Fruit fly (Drosophila melanogaster): Measurements from ENCODE around the gene Plzf.
A peak's percentile ranks its signal among the peaks of the same experiment; 100 is the strongest.

Plzf gene

dm6 chr2L:12066617-12067251 is 18.0 kb upstream of the Plzf start, which contains the start of gene firl:
Gene firl (minus strand): TSS chr2L:12066775.
- TF ChIP-seq fd96Ca (GFP tag; IDR thresholded peaks at IDR 0.05) (no peak), EcR (GFP tag; optimal IDR thresholded peaks at IDR 0.05) (peak; percentile 79)

- TF ChIP-seq CG14655 (GFP tag; optimal IDR thresholded peaks at IDR 0.05) (peak; percentile 99), Snoo (tag; optimal IDR thresholded peaks at IDR 0.05) (peak; percentile 83), CG34367 (tag; optimal IDR thresholded peaks at IDR 0.05) (peak; percentile 84), CG32121 (GFP tag; IDR thresholded peaks at IDR 0.05) (peak; percentile 96), rn (GFP tag; IDR thresholded peaks at IDR 0.05) (peak; percentile 88), CG17806 (tag; optimal IDR thresholded peaks at IDR 0.05) (peak; percentile 94), fd96Ca (GFP tag; IDR thresholded peaks at IDR 0.05) (peak; percentile 84), gl (tag; optimal IDR thresholded peaks at IDR 0.05) (peak; percentile 50), CG9948 (tag; optimal IDR thresholded peaks at IDR 0.05) (peak; percentile 95), CG15710 (tag; optimal IDR thresholded peaks at IDR 0.05) (peak; percentile 94), CG12605 (GFP tag; IDR thresholded peaks at IDR 0.05) (peak; percentile 94), CG8159 (tag; optimal IDR thresholded peaks at IDR 0.05) (peak; percentile 95), Pif1A (GFP tag; optimal IDR thresholded peaks at IDR 0.05) (peak; percentile 89), EcR (GFP tag; optimal IDR thresholded peaks at IDR 0.05) (no peak), CG13204 (GFP tag; optimal IDR thresholded peaks at IDR 0.05) (no peak), D1 (tag; optimal IDR thresholded peaks at IDR 0.05) (peak; percentile 93), Ets98B (GFP tag; IDR thresholded peaks at IDR 0.05) (peak; percentile 90), CG4496 (GFP tag; IDR thresholded peaks at IDR 0.05) (peak; percentile 93), Pif1B (GFP tag; optimal IDR thresholded peaks at IDR 0.05) (peak; percentile 91), CG10348 (GFP tag; IDR thresholded peaks at IDR 0.05) (peak; percentile 74), CG8301 (tag; optimal IDR thresholded peaks at IDR 0.05) (peak; percentile 97)
Measured at dm6 chr2L:12065683-12066386, 17.1 kb upstream of the Plzf start.

- TF ChIP-seq CG15710 (tag; optimal IDR thresholded peaks at IDR 0.05) (peak; percentile 15), Ets98B (GFP tag; IDR thresholded peaks at IDR 0.05) (peak; percentile 6; the same call in 1 of the 2 replicates), Pif1B (GFP tag; optimal IDR thresholded peaks at IDR 0.05) (no peak), gl (tag; optimal IDR thresholded peaks at IDR 0.05) (no peak), CG4496 (GFP tag; IDR thresholded peaks at IDR 0.05) (no peak), rn (GFP tag; IDR thresholded peaks at IDR 0.05) (no peak), CG34367 (tag; optimal IDR thresholded peaks at IDR 0.05) (no peak), CG8301 (tag; optimal IDR thresholded peaks at IDR 0.05) (peak; percentile 15), CG9948 (tag; optimal IDR thresholded peaks at IDR 0.05) (no peak), CG12605 (GFP tag; IDR thresholded peaks at IDR 0.05) (peak; percentile 53), CG32121 (GFP tag; IDR thresholded peaks at IDR 0.05) (no peak), CG8159 (tag; optimal IDR thresholded peaks at IDR 0.05) (peak; percentile 25), CG17806 (tag; optimal IDR thresholded peaks at IDR 0.05) (peak; percentile 7), CG13204 (GFP tag; optimal IDR thresholded peaks at IDR 0.05) (no peak), Pif1A (GFP tag; optimal IDR thresholded peaks at IDR 0.05) (no peak), EcR (GFP tag; optimal IDR thresholded peaks at IDR 0.05) (no peak)
Measured at dm6 chr2L:12063035-12063434, 14.3 kb upstream of the Plzf start, which contains the start of gene Rab3-GAP. Gene Rab3-GAP (minus strand): TSS chr2L:12063184.

- TF ChIP-seq CG15710 (tag; optimal IDR thresholded peaks at IDR 0.05) (no peak), Snoo (tag; optimal IDR thresholded peaks at IDR 0.05) (peak; percentile 6), Ets98B (GFP tag; IDR thresholded peaks at IDR 0.05) (peak; percentile 19; the same call in 1 of the 2 replicates), CG8301 (tag; optimal IDR thresholded peaks at IDR 0.05) (no peak), gl (tag; optimal IDR thresholded peaks at IDR 0.05) (no peak), CG17806 (tag; optimal IDR thresholded peaks at IDR 0.05) (no peak), CG12605 (GFP tag; IDR thresholded peaks at IDR 0.05) (peak; percentile 43; the same call in 1 of the 2 replicates)
Measured at dm6 chr2L:12055837-12056388, 7.2 kb upstream of the Plzf start, which contains the start of the genes JhI-21, RpL7-like and CG34164. Gene JhI-21 (minus strand): TSS chr2L:12056042. Gene RpL7-like (plus strand): TSS chr2L:12056326. Gene CG34164 (plus strand): TSS chr2L:12056348.

dm6 chr2L:12053365-12053764 is 4.6 kb upstream of the Plzf start:
- TF ChIP-seq Pif1A (GFP tag; optimal IDR thresholded peaks at IDR 0.05) (no peak), CG10348 (GFP tag; IDR thresholded peaks at IDR 0.05) (no peak), fd96Ca (GFP tag; IDR thresholded peaks at IDR 0.05) (no peak), CG12605 (GFP tag; IDR thresholded peaks at IDR 0.05) (peak; percentile 93)

- no peak for TF ChIP-seq CG15710 (tag; optimal IDR thresholded peaks at IDR 0.05)
- no peak for TF ChIP-seq CG8159 (tag; optimal IDR thresholded peaks at IDR 0.05)
- no peak for TF ChIP-seq CG17806 (tag; optimal IDR thresholded peaks at IDR 0.05)
- TF ChIP-seq CG10348 (GFP tag; IDR thresholded peaks at IDR 0.05), result no peak
- no peak for TF ChIP-seq CG8301 (tag; optimal IDR thresholded peaks at IDR 0.05)
- no peak for TF ChIP-seq CG14655 (GFP tag; optimal IDR thresholded peaks at IDR 0.05)
- TF ChIP-seq CG34367 (tag; optimal IDR thresholded peaks at IDR 0.05), result no peak
- TF ChIP-seq rn (GFP tag; IDR thresholded peaks at IDR 0.05), result no peak
- no peak for TF ChIP-seq Snoo (tag; optimal IDR thresholded peaks at IDR 0.05)
- no peak for TF ChIP-seq CG12605 (GFP tag; IDR thresholded peaks at IDR 0.05)
- no peak for TF ChIP-seq CG32121 (GFP tag; IDR thresholded peaks at IDR 0.05)
- no peak for TF ChIP-seq Pif1A (GFP tag; optimal IDR thresholded peaks at IDR 0.05)
- TF ChIP-seq Pif1B (GFP tag; optimal IDR thresholded peaks at IDR 0.05), result no peak
Measured at dm6 chr2L:12049133-12049532, 415 bp upstream of the Plzf start, which contains the start of gene PLCXD. Gene PLCXD (plus strand): TSS chr2L:12049418.

All from whole organism, pupa.